Worm (Caenorhabditis elegans): ENCODE measurements around the gene F16G10.6.

DNA sequence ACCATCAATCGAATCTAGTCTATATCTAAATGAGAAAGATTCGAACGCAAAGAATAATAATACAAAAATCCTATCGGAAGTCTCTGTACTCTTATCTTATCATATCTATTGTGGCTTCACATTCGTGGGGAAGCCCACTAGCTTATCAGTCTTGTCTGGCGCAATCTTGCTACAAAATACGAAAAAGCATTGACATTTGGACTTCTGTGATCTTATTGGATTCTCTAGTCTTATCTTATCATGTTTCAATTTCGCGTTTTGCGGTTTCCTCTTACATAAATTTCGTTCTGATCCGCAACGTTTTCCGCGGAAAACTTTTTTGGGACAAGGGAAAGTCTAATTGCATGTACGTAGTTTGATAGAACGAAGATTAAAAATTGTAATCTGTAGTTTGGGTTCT, 22.2 kb upstream of the F16G10.6 start:
- TF ChIP-seq aly-1 (tag; optimal IDR thresholded peaks at IDR 0.05) (no peak), ceh-36 (tag; optimal IDR thresholded peaks at IDR 0.05) (no peak), ama-1 (optimal IDR thresholded peaks at IDR 0.05) (no peak), F13C5.2 (tag; optimal IDR thresholded peaks at IDR 0.05) (no peak), B0310.2 (tag; optimal IDR thresholded peaks at IDR 0.05) (no peak), hmbx-1 (tag; optimal IDR thresholded peaks at IDR 0.05) (no peak), hmg-4 (GFP tag; optimal IDR thresholded peaks at IDR 0.05) (no peak)

All from whole organism, early embryonic.